Worm (Caenorhabditis elegans) whole organism, midembryonic: ENCODE measurements around the gene W03F9.2.

Experiments
- T22C8.4 ChIP-seq: fragments of 200-800 bp; sonication (Bioruptor generic); IDR thresholded peaks from 2 replicates; pipeline ENCODE4 v1.3.6; 2022; ENCODE audit warnings: missing genetic modification characterization, missing compliant biosample characterization
- cog-1 ChIP-seq: sonication (generic microtip); optimal IDR thresholded peaks from 2 replicates; lab custom pipeline; 2016; ENCODE audit warnings: missing genetic modification characterization, missing compliant biosample characterization
- flt-1 ChIP-seq: fragments of 200-800 bp; sonication (Bioruptor generic); IDR thresholded peaks from 2 replicates; pipeline ENCODE4 v1.3.6; 2022; ENCODE audit warnings: missing genetic modification characterization, missing compliant biosample characterization
- klf-2 ChIP-seq: fragments of 200-800 bp; sonication (Bioruptor generic); conservative IDR thresholded peaks from 2 replicates; pipeline ENCODE4 v1.3.6; 2022; ENCODE audit warnings: missing genetic modification reagents, missing genetic modification characterization, missing compliant biosample characterization
- med-1 ChIP-seq: sonication (generic microtip); optimal IDR thresholded peaks from 2 replicates; lab custom pipeline; 2017; ENCODE audit warnings: missing genetic modification characterization, mild to moderate bottlenecking, missing compliant biosample characterization, antibody characterized with exemption, missing genetic modification reagents; ENCODE audit not compliant: insufficient read depth
- ref-1 ChIP-seq: fragments of 200-800 bp; sonication (Bioruptor generic); conservative IDR thresholded peaks from 2 replicates; pipeline ENCODE4 v1.3.6; 2022; ENCODE audit warnings: missing genetic modification reagents, missing genetic modification characterization, missing compliant biosample characterization
- tab-1 ChIP-seq: fragments of 200-800 bp; sonication (Bioruptor generic); IDR thresholded peaks from 2 replicates; pipeline ENCODE4 v1.3.6; 2022; ENCODE audit warnings: missing genetic modification characterization, missing compliant biosample characterization
- ztf-23 ChIP-seq: fragments of 200-800 bp; sonication (Bioruptor generic); IDR thresholded peaks from 2 replicates; pipeline ENCODE4 v1.3.6; 2022; ENCODE audit warnings: missing genetic modification reagents, missing genetic modification characterization, missing compliant biosample characterization
- ztf-29 ChIP-seq: fragments of 200-800 bp; sonication (Bioruptor generic); IDR thresholded peaks from 2 replicates; pipeline ENCODE4 v1.3.6; 2022; ENCODE audit warnings: missing genetic modification reagents, missing genetic modification characterization, missing compliant biosample characterization

The W03F9.2 gene

DNA sequence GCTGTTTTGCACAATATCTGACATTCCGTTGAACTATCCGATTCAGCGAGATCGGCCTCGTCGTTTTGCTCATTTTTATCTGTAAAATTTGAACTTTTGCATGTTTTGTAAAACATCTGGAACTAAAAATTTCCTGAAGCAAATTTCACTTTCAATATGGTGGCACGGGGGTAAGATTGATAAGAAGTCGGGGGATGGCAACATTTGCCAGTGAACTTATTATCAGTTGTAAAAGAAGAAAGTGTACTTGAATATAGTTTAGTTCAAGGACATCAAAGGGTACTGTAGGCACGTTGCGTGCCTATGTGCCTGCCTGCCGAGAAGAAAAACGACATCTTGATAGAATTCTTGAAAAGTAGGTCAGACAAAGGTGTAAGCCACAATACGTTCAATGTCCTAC, 23.5 kb upstream of the W03F9.2 start, which contains the start of gene W03F9.4:
TSS of gene W03F9.4 (minus strand) at position 79 of the 400 bp plus-strand sequence.
- TF ChIP-seq cog-1 (tag; lab: Kevin White, UChicago) (no peak), flt-1 (no peak)

DNA sequence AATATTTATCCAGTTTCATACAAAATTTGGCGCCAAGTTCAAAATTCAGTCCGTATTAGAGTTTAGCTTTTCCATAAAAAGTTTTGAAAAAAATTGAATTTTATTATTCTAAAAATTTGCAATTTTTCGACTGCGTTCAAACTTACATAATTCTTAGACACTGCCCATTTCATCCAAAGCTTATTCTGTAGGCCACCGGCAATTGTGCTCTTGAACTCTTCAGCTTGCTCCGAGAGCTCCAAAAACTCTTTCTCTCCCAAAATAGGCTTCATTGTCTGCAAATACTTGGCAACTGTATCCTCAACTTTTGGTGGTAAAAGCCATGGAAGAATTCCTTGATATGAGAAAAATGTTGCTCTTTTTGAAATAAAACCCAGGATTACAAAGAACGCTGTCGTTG, 22.2 kb upstream of the W03F9.2 start:
- no peak for TF ChIP-seq med-1 (GFP tag; lab: Kevin White, UChicago)
- TF ChIP-seq ztf-23 (GFP tag; lab: Robert Waterston, UW): no peak
- TF ChIP-seq T22C8.4: no peak
- TF ChIP-seq tab-1 (GFP tag; lab: Robert Waterston, UW): no peak
- no peak for TF ChIP-seq klf-2
- no peak for TF ChIP-seq cog-1 (tag; lab: Kevin White, UChicago)
- TF ChIP-seq flt-1: no peak
- TF ChIP-seq ref-1 (GFP tag; lab: Robert Waterston, UW): no peak
- TF ChIP-seq ztf-29 (GFP tag; lab: Robert Waterston, UW): no peak

DNA sequence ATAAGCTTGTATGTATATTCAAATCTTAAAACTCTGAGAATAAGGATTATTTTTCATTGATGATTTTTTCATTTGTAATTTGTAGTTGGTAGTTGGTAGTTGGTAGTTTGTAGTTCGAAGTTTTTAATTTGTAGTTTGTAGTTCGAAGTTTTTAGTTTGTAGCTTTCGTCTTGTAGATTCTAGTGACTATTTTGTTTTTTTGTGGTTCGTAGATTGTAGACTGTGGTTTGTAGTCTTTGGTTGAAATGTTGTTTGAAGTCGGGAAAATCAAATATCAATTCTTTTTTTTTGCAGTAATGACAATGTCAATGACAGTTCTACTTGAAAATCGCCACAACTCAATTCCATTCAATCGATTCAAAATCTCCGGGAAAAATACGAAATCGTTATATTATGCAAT, 17.9 kb upstream of the W03F9.2 start:
- TF ChIP-seq flt-1 (no peak), tab-1 (GFP tag; lab: Robert Waterston, UW) (no peak), ztf-29 (GFP tag; lab: Robert Waterston, UW) (no peak), klf-2 (no peak), cog-1 (tag; lab: Kevin White, UChicago) (no peak), med-1 (GFP tag; lab: Kevin White, UChicago) (no peak), T22C8.4 (no peak), ref-1 (GFP tag; lab: Robert Waterston, UW) (no peak), ztf-23 (GFP tag; lab: Robert Waterston, UW) (no peak)

DNA sequence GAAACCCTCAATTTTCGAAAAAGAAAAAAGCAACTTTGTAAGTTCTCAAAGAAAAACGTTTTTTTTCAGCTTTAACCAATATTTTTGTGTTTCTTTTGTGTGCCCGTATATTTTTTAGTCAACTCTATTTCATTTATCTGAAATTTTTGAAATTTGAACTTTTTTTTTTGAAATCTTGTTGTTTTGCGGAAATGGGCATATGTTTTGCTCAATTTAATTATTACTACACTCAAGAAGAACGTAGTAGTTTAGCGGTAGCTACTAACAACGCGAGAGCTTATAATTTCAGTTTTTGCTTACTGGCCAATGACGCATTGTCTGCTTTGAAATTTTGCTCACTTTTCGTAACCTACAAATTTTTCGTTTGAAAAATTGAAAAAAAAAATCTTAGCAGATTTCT, 17.0 kb upstream of the W03F9.2 start, which contains the start of gene srh-82:
TSS of gene srh-82 (plus strand) at position 301 of the 400 bp plus-strand sequence.
- TF ChIP-seq ztf-29 (GFP tag; lab: Robert Waterston, UW): no peak
- TF ChIP-seq ztf-23 (GFP tag; lab: Robert Waterston, UW): no peak

DNA sequence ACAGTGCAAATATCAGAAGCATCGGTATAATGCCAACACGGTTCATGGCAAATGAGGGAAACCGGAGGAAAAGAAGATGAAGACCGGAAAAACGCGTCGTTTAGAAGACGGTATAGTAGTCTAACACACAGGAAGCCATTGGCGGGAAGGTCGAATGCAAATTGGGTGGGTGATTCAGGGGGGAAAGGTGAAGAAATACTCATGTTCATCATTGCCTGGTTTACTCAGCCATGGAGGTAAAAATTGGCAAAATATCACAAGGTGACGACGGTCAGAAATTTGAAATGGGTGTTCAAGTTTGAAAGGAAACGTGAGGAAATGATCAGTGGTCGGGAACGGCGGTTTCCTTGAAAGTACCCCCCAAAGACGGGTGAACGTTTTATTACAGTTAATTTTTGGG, 13.4 kb upstream of the W03F9.2 start, which contains the start of gene W03F9.11:
TSS of gene W03F9.11 (minus strand) at position 101 of the 400 bp plus-strand sequence.
- no peak for TF ChIP-seq cog-1 (tag; lab: Kevin White, UChicago)
- no peak for TF ChIP-seq T22C8.4
- no peak for TF ChIP-seq med-1 (GFP tag; lab: Kevin White, UChicago)
- TF ChIP-seq ztf-29 (GFP tag; lab: Robert Waterston, UW): no peak

DNA sequence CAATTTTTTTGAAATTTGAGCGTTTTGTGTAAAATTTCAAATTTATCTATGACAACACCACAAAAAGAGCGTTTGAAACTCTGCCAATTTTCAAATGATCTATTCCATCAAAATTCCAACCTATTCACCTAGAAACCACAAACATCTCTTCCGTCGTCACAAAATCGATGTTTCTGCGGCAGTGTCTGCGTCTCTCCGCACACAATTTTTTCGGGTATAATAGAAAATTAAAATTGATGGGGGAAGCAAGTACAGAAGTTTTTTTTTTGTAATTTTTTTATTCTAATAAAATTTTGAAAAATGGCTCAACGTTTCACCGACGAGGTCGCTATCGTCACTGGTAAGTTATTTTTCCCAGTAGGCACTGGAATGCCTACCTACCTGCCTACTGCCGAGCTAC, 10.8 kb upstream of the W03F9.2 start, which contains the start of gene W03F9.9:
TSS of gene W03F9.9 (plus strand) at position 301 of the 400 bp plus-strand sequence.
- TF ChIP-seq ref-1 (GFP tag; lab: Robert Waterston, UW) (no peak), tab-1 (GFP tag; lab: Robert Waterston, UW) (no peak), ztf-23 (GFP tag; lab: Robert Waterston, UW) (no peak), ztf-29 (GFP tag; lab: Robert Waterston, UW) (no peak), cog-1 (tag; lab: Kevin White, UChicago) (no peak), flt-1 (no peak), T22C8.4 (no peak), klf-2 (no peak), med-1 (GFP tag; lab: Kevin White, UChicago) (no peak)

DNA sequence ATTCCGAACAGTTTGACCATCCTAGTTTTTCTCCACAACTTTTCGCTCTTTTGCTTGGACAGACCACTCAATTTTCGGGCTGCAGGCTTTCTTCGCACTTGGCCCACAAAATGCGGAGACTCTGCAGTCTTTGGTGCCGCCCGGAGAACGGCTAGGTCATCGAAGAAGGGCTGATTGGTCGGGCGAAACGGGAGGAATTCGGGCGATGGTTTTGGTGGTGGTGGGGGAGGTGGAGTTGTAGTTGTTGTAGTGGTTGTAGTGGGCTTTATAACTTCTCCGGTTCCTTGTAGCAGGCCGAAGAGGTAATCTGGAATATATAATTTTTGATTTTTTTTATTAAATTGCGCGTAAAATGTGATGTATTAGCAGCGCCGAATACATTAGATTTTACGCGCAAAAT, 9.8 kb upstream of the W03F9.2 start:
- TF ChIP-seq ref-1 (GFP tag; lab: Robert Waterston, UW) (no peak), tab-1 (GFP tag; lab: Robert Waterston, UW) (no peak), T22C8.4 (no peak), klf-2 (no peak)

DNA sequence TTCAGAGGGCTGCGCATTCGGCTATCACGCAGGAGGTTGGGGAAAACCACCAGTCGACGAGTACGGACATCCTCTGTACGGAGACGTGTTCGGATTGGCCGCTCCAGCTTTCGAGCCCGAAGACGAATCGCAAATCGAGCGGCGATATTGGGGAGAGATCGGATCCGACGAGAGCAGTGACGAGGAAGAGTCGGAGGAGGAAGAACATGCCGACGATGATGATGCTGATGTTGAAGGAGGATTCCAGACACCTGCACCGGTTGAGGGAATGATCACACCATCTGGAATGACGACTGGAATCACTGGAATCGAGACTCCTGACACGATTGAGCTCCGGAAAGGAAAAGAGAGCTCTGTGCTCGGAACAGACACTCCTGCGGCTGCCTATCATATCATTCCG, 2.4 kb upstream of the W03F9.2 start:
- TF ChIP-seq cog-1 (tag; lab: Kevin White, UChicago): no peak
- TF ChIP-seq klf-2: no peak
- no peak for TF ChIP-seq ztf-23 (GFP tag; lab: Robert Waterston, UW)
- TF ChIP-seq tab-1 (GFP tag; lab: Robert Waterston, UW): no peak
- TF ChIP-seq ztf-29 (GFP tag; lab: Robert Waterston, UW): no peak
- no peak for TF ChIP-seq T22C8.4
- TF ChIP-seq ref-1 (GFP tag; lab: Robert Waterston, UW): no peak
- no peak for TF ChIP-seq med-1 (GFP tag; lab: Kevin White, UChicago)
- no peak for TF ChIP-seq flt-1

DNA sequence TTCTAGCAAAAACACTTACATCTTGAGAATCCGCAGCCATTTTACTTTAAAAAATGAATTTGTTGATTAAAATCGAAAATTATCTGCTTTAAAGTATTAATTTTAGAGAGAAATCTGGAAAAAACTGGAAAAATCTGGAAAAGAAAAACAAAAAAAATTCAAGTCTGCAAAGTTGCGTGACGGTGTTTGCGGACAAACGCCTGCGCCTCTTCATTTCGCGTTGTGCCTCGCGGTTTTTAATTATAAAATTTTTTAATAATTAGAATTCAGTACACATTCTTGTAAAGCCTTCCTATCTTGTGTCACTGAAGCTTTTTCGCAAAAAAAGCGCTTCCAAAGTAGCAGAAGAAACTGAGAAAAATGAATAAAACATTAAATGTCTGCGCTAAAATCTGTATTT, 1.2 kb downstream of the W03F9.2 start, which contains the start of gene W03F9.1:
TSS of gene W03F9.1 (minus strand) at position 109 of the 400 bp plus-strand sequence.
- TF ChIP-seq ref-1 (GFP tag; lab: Robert Waterston, UW): no peak
- peak; percentile 1 for TF ChIP-seq cog-1 (tag; lab: Kevin White, UChicago)

DNA sequence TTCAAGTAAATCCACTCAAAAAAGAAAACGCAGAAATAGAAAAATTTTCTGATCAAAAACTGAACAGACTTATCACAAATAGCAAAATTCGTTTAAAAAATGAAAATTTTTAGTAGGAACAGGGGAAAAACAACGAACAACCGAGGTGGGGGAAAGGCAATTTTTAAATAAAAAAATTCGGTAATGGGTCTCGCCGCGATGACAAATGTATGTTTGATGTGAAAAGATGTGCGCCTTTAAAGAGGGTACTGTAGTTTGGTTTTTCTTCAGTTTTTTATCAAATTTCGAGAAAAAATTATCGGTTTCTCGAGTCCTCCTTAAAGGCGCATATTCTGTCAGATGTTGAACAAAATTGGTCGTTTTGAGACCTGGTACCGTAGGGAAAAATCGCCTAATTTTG, 3.9 kb downstream of the W03F9.2 start:
- TF ChIP-seq T22C8.4 (no peak), med-1 (GFP tag; lab: Kevin White, UChicago) (no peak), flt-1 (no peak), ztf-23 (GFP tag; lab: Robert Waterston, UW) (no peak), klf-2 (no peak), ref-1 (GFP tag; lab: Robert Waterston, UW) (no peak), cog-1 (tag; lab: Kevin White, UChicago) (no peak), tab-1 (GFP tag; lab: Robert Waterston, UW) (no peak)

DNA sequence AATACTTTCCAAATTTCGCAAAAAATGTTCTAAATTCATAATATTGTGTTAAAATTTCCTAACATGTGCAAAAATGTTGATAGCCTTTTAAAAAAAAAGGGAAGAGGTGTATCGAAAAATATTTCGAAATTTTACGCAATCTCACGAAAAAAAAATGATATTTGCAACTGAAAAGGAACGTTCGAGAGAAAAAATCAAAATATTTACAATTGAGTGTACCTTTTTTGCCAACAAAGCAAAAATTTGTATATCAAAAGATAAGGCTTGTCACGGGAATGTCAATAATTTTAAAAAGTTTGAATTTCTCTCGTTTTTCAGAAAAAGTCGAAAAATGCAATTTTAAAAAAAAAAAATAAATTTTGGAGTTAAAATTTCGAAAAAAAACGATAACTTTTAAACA, 4.3 kb downstream of the W03F9.2 start:
- TF ChIP-seq T22C8.4 (no peak), ztf-29 (GFP tag; lab: Robert Waterston, UW) (no peak), cog-1 (tag; lab: Kevin White, UChicago) (no peak), klf-2 (no peak)
